Worm (Caenorhabditis elegans): Measurements from ENCODE around the gene F47G3.3.

- TF ChIP-seq ama-1 (optimal IDR thresholded peaks at IDR 0.05), result no peak
- no peak for TF ChIP-seq flt-1 (GFP tag; IDR thresholded peaks at IDR 0.05)
- TF ChIP-seq pes-1 (GFP tag; IDR thresholded peaks at IDR 0.05), result no peak
- TF ChIP-seq B0310.2 (tag; optimal IDR thresholded peaks at IDR 0.05), result no peak
- no peak for TF ChIP-seq hmbx-1 (tag; optimal IDR thresholded peaks at IDR 0.05)
- no peak for TF ChIP-seq tbx-11 (GFP tag; IDR thresholded peaks at IDR 0.05)
- TF ChIP-seq sea-1 (GFP tag; conservative IDR thresholded peaks at IDR 0.05), result no peak
- no peak for TF ChIP-seq tbx-37 (GFP tag; conservative IDR thresholded peaks at IDR 0.05)
- no peak for TF ChIP-seq ceh-13 (GFP tag; optimal IDR thresholded peaks at IDR 0.05)
- no peak for TF ChIP-seq scrt-1 (GFP tag; IDR thresholded peaks at IDR 0.05)
- no peak for TF ChIP-seq hmg-4 (GFP tag; optimal IDR thresholded peaks at IDR 0.05)
- TF ChIP-seq aly-1 (tag; optimal IDR thresholded peaks at IDR 0.05), result no peak
- no peak for TF ChIP-seq ets-7 (tag; optimal IDR thresholded peaks at IDR 0.05)
Measured at ce11 chrX:2382227-2382626, 6.4 kb downstream of the F47G3.3 start.

All from whole organism, early embryonic.